Fruit fly (Drosophila melanogaster) whole organism: ENCODE results near the gene CG33080.

Experiments
- CG8478 ChIP-seq: fragments of >200 bp; optimal IDR thresholded peaks from 2 replicates; lab custom pipeline; 2018; ENCODE audit warnings: inconsistent platforms
- Dll ChIP-seq: fragments of >200 bp; optimal IDR thresholded peaks from 2 replicates; lab custom pipeline; 2017
- pan ChIP-seq: fragments of >200 bp; optimal IDR thresholded peaks from 2 replicates; lab custom pipeline; 2017
- psq ChIP-seq: fragments of >200 bp; optimal IDR thresholded peaks from 2 replicates; lab custom pipeline; 2017
- usp ChIP-seq: fragments of >200 bp; optimal IDR thresholded peaks from 2 replicates; lab custom pipeline; 2017; ENCODE audit warnings: missing biosample characterization, missing genetic modification characterization, mixed read lengths

- TF ChIP-seq CG8478 (lab: Kevin White, UChicago) (no peak), pan (lab: Kevin White, UChicago) (no peak), psq (lab: Kevin White, UChicago) (no peak), usp (GFP tag; lab: Kevin White, UChicago) (no peak), Dll (no peak)
Measured at dm6 chrX:5724744-5725185, 7.2 kb upstream of the CG33080 start.
